Fruit fly (Drosophila melanogaster): ENCODE results near the gene Pex5.

dm6 chrX:1847735-1848134, 21.1 kb downstream of the Pex5 start:
- TF ChIP-seq fd96Ca (GFP tag; IDR thresholded peaks at IDR 0.05) (no peak), EcR (GFP tag; optimal IDR thresholded peaks at IDR 0.05) (no peak), CG12605 (GFP tag; IDR thresholded peaks at IDR 0.05) (no peak), CG9948 (tag; optimal IDR thresholded peaks at IDR 0.05) (no peak), Pif1A (GFP tag; optimal IDR thresholded peaks at IDR 0.05) (no peak), rn (GFP tag; IDR thresholded peaks at IDR 0.05) (no peak), CG14655 (GFP tag; optimal IDR thresholded peaks at IDR 0.05) (no peak), CG17806 (tag; optimal IDR thresholded peaks at IDR 0.05) (no peak), CG8301 (tag; optimal IDR thresholded peaks at IDR 0.05) (no peak), CG10348 (GFP tag; IDR thresholded peaks at IDR 0.05) (no peak)
